Fruit fly (Drosophila melanogaster) whole organism, embryonic: ENCODE data around the gene CG8292.

Source experiments
- B-H1 ChIP-seq: fragments of 200-800 bp; sonication (Bioruptor generic); IDR thresholded peaks from 3 replicates; pipeline ENCODE4 v1.3.6; 2022; ENCODE audit warnings: missing biosample characterization, missing genetic modification characterization
- Blimp-1 ChIP-seq: fragments of 200-800 bp; sonication (Bioruptor generic); optimal IDR thresholded peaks from 3 replicates; lab custom pipeline; 2018; ENCODE audit warnings: missing biosample characterization, missing genetic modification characterization, mild to moderate bottlenecking, moderate library complexity, missing genetic modification reagents
- CG10147 ChIP-seq: fragments of 200-800 bp; sonication (Bioruptor generic); optimal IDR thresholded peaks from 2 replicates; lab custom pipeline; 2019; ENCODE audit warnings: missing biosample characterization, mild to moderate bottlenecking, missing genetic modification characterization, moderate library complexity
- CG11093 ChIP-seq: fragments of 200-800 bp; sonication (Bioruptor generic); IDR thresholded peaks from 3 replicates; pipeline ENCODE4 v1.3.6; 2022; ENCODE audit warnings: missing biosample characterization, missing genetic modification characterization
- CG11247 ChIP-seq: fragments of 200-800 bp; sonication (Bioruptor generic); IDR thresholded peaks from 2 replicates; pipeline ENCODE4 v1.3.6; 2022; ENCODE audit warnings: missing biosample characterization, missing genetic modification characterization
- CG13287 ChIP-seq: fragments of 200-800 bp; sonication (Bioruptor generic); IDR thresholded peaks from 2 replicates; pipeline ENCODE4 v1.3.6; 2022; ENCODE audit warnings: missing biosample characterization, missing genetic modification characterization; ENCODE audit not compliant: partially characterized antibody
- CG14050 ChIP-seq: fragments of 200-800 bp; sonication (Bioruptor generic); IDR thresholded peaks from 3 replicates; pipeline ENCODE4 v1.3.6; 2022; ENCODE audit warnings: missing biosample characterization, missing genetic modification characterization
- CG14667 ChIP-seq: fragments of 200-800 bp; sonication (Bioruptor generic); IDR thresholded peaks from 2 replicates; pipeline ENCODE4 v1.3.6; 2022; ENCODE audit warnings: missing biosample characterization, missing genetic modification characterization
- CG17328 ChIP-seq: fragments of 200-800 bp; sonication (Bioruptor generic); IDR thresholded peaks from 2 replicates; pipeline ENCODE4 v1.3.6; 2022; ENCODE audit warnings: missing biosample characterization, missing genetic modification characterization
- CG18011 ChIP-seq: fragments of 200-800 bp; sonication (Bioruptor generic); optimal IDR thresholded peaks from 2 replicates; lab custom pipeline; 2017; ENCODE audit warnings: missing biosample characterization, missing genetic modification characterization, mild to moderate bottlenecking, moderate library complexity, missing genotype
- CG30431 ChIP-seq: fragments of 200-800 bp; sonication (Bioruptor generic); optimal IDR thresholded peaks from 2 replicates; lab custom pipeline; 2017; ENCODE audit warnings: missing biosample characterization, missing genetic modification characterization
- CG31224 ChIP-seq: fragments of 200-800 bp; sonication (Bioruptor generic); IDR thresholded peaks from 2 replicates; pipeline ENCODE4 v1.3.6; 2022; ENCODE audit warnings: missing biosample characterization, missing genetic modification characterization
- CG34376 ChIP-seq: fragments of 200-800 bp; sonication (Bioruptor generic); optimal IDR thresholded peaks from 2 replicates; lab custom pipeline; 2018; ENCODE audit warnings: missing biosample characterization, mild to moderate bottlenecking, missing genetic modification characterization
- CG3847 ChIP-seq: fragments of 200-800 bp; sonication (Bioruptor generic); IDR thresholded peaks from 2 replicates; pipeline ENCODE4 v1.3.6; 2022; ENCODE audit warnings: missing biosample characterization, missing genetic modification characterization
- CG4328 ChIP-seq: fragments of 200-800 bp; sonication (Bioruptor generic); optimal IDR thresholded peaks from 3 replicates; lab custom pipeline; 2017; ENCODE audit warnings: missing biosample characterization, missing genetic modification reagents, missing genetic modification characterization
- CG4360 ChIP-seq: fragments of 200-800 bp; sonication (Bioruptor generic); IDR thresholded peaks from 2 replicates; pipeline ENCODE4 v1.3.6; 2022; ENCODE audit warnings: missing biosample characterization, missing genetic modification characterization
- CG7745 ChIP-seq: fragments of 200-800 bp; sonication (Bioruptor generic); optimal IDR thresholded peaks from 2 replicates; lab custom pipeline; 2018; ENCODE audit warnings: missing biosample characterization, mild to moderate bottlenecking, missing genetic modification characterization, moderate library complexity
- CG9609 ChIP-seq: fragments of 200-800 bp; sonication (Bioruptor generic); optimal IDR thresholded peaks from 3 replicates; lab custom pipeline; 2016; ENCODE audit warnings: missing biosample characterization, missing genetic modification characterization
- Dll ChIP-seq: fragments of 200-800 bp; sonication (Bioruptor generic); IDR thresholded peaks from 4 replicates; pipeline ENCODE4 v1.3.6; 2022; ENCODE audit warnings: missing biosample characterization, missing genetic modification characterization; ENCODE audit not compliant: partially characterized antibody
- E2f2 ChIP-seq: fragments of 200-800 bp; sonication (Bioruptor generic); IDR thresholded peaks from 2 replicates; pipeline ENCODE4 v1.3.6; 2022; ENCODE audit warnings: missing biosample characterization, missing genetic modification characterization
- Hmx ChIP-seq: fragments of 200-800 bp; sonication (Bioruptor generic); optimal IDR thresholded peaks from 2 replicates; lab custom pipeline; 2016; ENCODE audit warnings: missing biosample characterization, missing genetic modification characterization
- Hr39 ChIP-seq: fragments of >200 bp; optimal IDR thresholded peaks from 2 replicates; lab custom pipeline; 2017
- Max ChIP-seq: fragments of 200-800 bp; sonication (Bioruptor generic); optimal IDR thresholded peaks from 2 replicates; lab custom pipeline; 2016; ENCODE audit warnings: missing biosample characterization, mild to moderate bottlenecking, missing genetic modification characterization
- Med ChIP-seq: fragments of 200-800 bp; sonication (Bioruptor generic); peaks from one replicate; lab custom pipeline; 2016; ENCODE audit warnings: missing biosample characterization, missing genetic modification characterization, mild to moderate bottlenecking, inconsistent platforms, moderate library complexity
- Optix ChIP-seq: fragments of 200-800 bp; sonication (Bioruptor generic); IDR thresholded peaks from 3 replicates; pipeline ENCODE4 v1.3.6; 2022; ENCODE audit warnings: missing biosample characterization, missing genetic modification characterization
- Rfx ChIP-seq: fragments of 200-800 bp; sonication (Bioruptor generic); IDR thresholded peaks from 2 replicates; pipeline ENCODE4 v1.3.6; 2022; ENCODE audit warnings: missing biosample characterization, missing genetic modification characterization
- Six4 ChIP-seq: fragments of 200-800 bp; sonication (Bioruptor generic); optimal IDR thresholded peaks from 2 replicates; lab custom pipeline; 2016; ENCODE audit warnings: missing biosample characterization, missing genetic modification characterization
- Sry-δ ChIP-seq: fragments of 200-800 bp; sonication (Bioruptor generic); optimal IDR thresholded peaks from 2 replicates; lab custom pipeline; 2016; ENCODE audit warnings: missing biosample characterization, missing genetic modification characterization
- Vsx1 ChIP-seq: fragments of 200-800 bp; sonication (Bioruptor generic); optimal IDR thresholded peaks from 2 replicates; lab custom pipeline; 2017; ENCODE audit warnings: missing biosample characterization, mild to moderate bottlenecking, missing genetic modification characterization, missing genetic modification reagents
- YL-1 ChIP-seq: fragments of 200-800 bp; sonication (Bioruptor generic); optimal IDR thresholded peaks from 3 replicates; lab custom pipeline; 2017; ENCODE audit warnings: missing biosample characterization, mild to moderate bottlenecking, missing genetic modification characterization
- amos ChIP-seq: fragments of 200-800 bp; sonication (Bioruptor generic); IDR thresholded peaks from 2 replicates; pipeline ENCODE4 v1.3.6; 2022; ENCODE audit warnings: missing biosample characterization, missing genetic modification characterization; ENCODE audit not compliant: partially characterized antibody
- cato ChIP-seq: fragments of 200-800 bp; sonication (Bioruptor generic); optimal IDR thresholded peaks from 2 replicates; lab custom pipeline; 2016; ENCODE audit warnings: missing biosample characterization, missing genetic modification characterization, borderline replicate concordance
- caup ChIP-seq: fragments of 200-800 bp; sonication (Bioruptor generic); optimal IDR thresholded peaks from 3 replicates; lab custom pipeline; 2017; ENCODE audit warnings: missing biosample characterization, mild to moderate bottlenecking, missing genetic modification characterization, moderate library complexity; ENCODE audit not compliant: severe bottlenecking
- crp ChIP-seq, 2 experiments: fragments of 200-800 bp; sonication (Bioruptor generic); optimal IDR thresholded peaks; 2 replicates in 1 of 2; 3 replicates in 1 of 2; lab custom pipeline; 2017; ENCODE audit warnings: missing biosample characterization in 2 of 2, missing genetic modification characterization in 2 of 2, mild to moderate bottlenecking in 1 of 2, moderate library complexity in 1 of 2
- gcm2 ChIP-seq: fragments of 200-800 bp; sonication (Bioruptor generic); optimal IDR thresholded peaks from 2 replicates; lab custom pipeline; 2016; ENCODE audit warnings: missing biosample characterization, missing genetic modification characterization
- gem ChIP-seq: fragments of 200-800 bp; sonication (Bioruptor generic); optimal IDR thresholded peaks from 2 replicates; lab custom pipeline; 2019; ENCODE audit warnings: missing biosample characterization, mild to moderate bottlenecking, missing genetic modification characterization, moderate library complexity
- hth ChIP-seq: fragments of >200 bp; optimal IDR thresholded peaks from 2 replicates; lab custom pipeline; 2017; ENCODE audit warnings: inconsistent platforms
- knrl ChIP-seq: fragments of 200-800 bp; sonication (Bioruptor generic); IDR thresholded peaks from 3 replicates; pipeline ENCODE4 v1.3.6; 2022; ENCODE audit warnings: missing biosample characterization, missing genetic modification characterization; ENCODE audit not compliant: partially characterized antibody
- nerfin-2 ChIP-seq: fragments of 200-800 bp; sonication (Bioruptor generic); IDR thresholded peaks from 2 replicates; pipeline ENCODE4 v1.3.6; 2022; ENCODE audit warnings: missing biosample characterization, missing genetic modification characterization; ENCODE audit not compliant: partially characterized antibody
- ranshi ChIP-seq: fragments of 200-800 bp; sonication (Bioruptor generic); IDR thresholded peaks from 2 replicates; pipeline ENCODE4 v1.3.6; 2022; ENCODE audit warnings: missing biosample characterization, missing genetic modification characterization
- sima ChIP-seq: fragments of 200-800 bp; sonication (Bioruptor generic); optimal IDR thresholded peaks from 2 replicates; lab custom pipeline; 2016; ENCODE audit warnings: missing biosample characterization, missing genetic modification characterization
- sna ChIP-seq: fragments of 200-800 bp; sonication (Bioruptor generic); IDR thresholded peaks from 2 replicates; pipeline ENCODE4 v1.3.6; 2022; ENCODE audit warnings: missing biosample characterization, missing genetic modification characterization; ENCODE audit not compliant: partially characterized antibody
- tap ChIP-seq: fragments of 200-800 bp; optimal IDR thresholded peaks from 3 replicates; lab custom pipeline; 2019; ENCODE audit warnings: missing biosample characterization, mild to moderate bottlenecking, missing genetic modification characterization, moderate library complexity
- trem ChIP-seq: fragments of 200-800 bp; optimal IDR thresholded peaks from 3 replicates; lab custom pipeline; 2019; ENCODE audit warnings: missing biosample characterization, mild to moderate bottlenecking, missing genetic modification characterization, moderate library complexity
- tup ChIP-seq: fragments of 200-800 bp; sonication (Bioruptor generic); optimal IDR thresholded peaks from 2 replicates; lab custom pipeline; 2016; ENCODE audit warnings: missing biosample characterization, mild to moderate bottlenecking, missing genetic modification characterization, moderate library complexity
- tx ChIP-seq: fragments of 200-800 bp; sonication (Bioruptor generic); optimal IDR thresholded peaks from 2 replicates; lab custom pipeline; 2016; ENCODE audit warnings: missing biosample characterization, missing genetic modification characterization
- unc-4 ChIP-seq: fragments of 200-800 bp; sonication (Bioruptor generic); IDR thresholded peaks from 2 replicates; pipeline ENCODE4 v1.3.6; 2022; ENCODE audit warnings: missing biosample characterization, missing genetic modification characterization; ENCODE audit not compliant: partially characterized antibody
- wor ChIP-seq: fragments of 200-800 bp; sonication (Bioruptor generic); IDR thresholded peaks from 2 replicates; pipeline ENCODE4 v1.3.6; 2022; ENCODE audit warnings: missing biosample characterization, missing genetic modification characterization
- z ChIP-seq: fragments of 200-800 bp; sonication (Bioruptor generic); IDR thresholded peaks from 3 replicates; pipeline ENCODE4 v1.3.6; 2022; ENCODE audit warnings: missing biosample characterization, missing genetic modification characterization

CG8292 gene

dm6 chr2L:8196757-8197530 is 20.9 kb downstream of the CG8292 start, which contains the start of the genes CG8475 and CG8460 (continued):
- TF ChIP-seq knrl (0 out of 3 replicates have a peak, but pooled peaks have one; percentile 36), unc-4 (GFP tag; lab: Robert Waterston, UW) (peak; percentile 57), CG3847 (GFP tag; lab: Robert Waterston, UW) (0 out of 2 replicates have a peak, but pooled peaks have one; percentile 22), cato (GFP tag; lab: Kevin White, UChicago) (no peak), CG14667 (GFP tag; lab: Robert Waterston, UW) (no peak), Dll (GFP tag; lab: Robert Waterston, UW) (peak; percentile 45; the same call in 1 of the 4 replicates), Hmx (GFP tag; lab: Kevin White, UChicago) (no peak), CG34376 (GFP tag; lab: Kevin White, UChicago) (no peak), Rfx (GFP tag; lab: Robert Waterston, UW) (no peak), Max (GFP tag; lab: Kevin White, UChicago) (no peak), wor (GFP tag; lab: Robert Waterston, UW) (no peak), Blimp-1 (GFP tag; lab: Kevin White, UChicago) (no peak), Sry-δ (GFP tag; lab: Kevin White, UChicago) (peak; percentile 4), Six4 (GFP tag; lab: Kevin White, UChicago) (no peak), CG14050 (GFP tag; lab: Robert Waterston, UW) (no peak), Med (GFP tag; lab: Kevin White, UChicago) (peak; percentile 70), CG17328 (peak; percentile 7; the same call in 1 of the 2 replicates), amos (GFP tag; lab: Robert Waterston, UW) (peak; percentile 35; the same call in 1 of the 2 replicates), CG11247 (no peak), caup (GFP tag; lab: Kevin White, UChicago) (no peak), tup (GFP tag; lab: Kevin White, UChicago) (no peak), Hr39 (lab: Kevin White, UChicago) (no peak), sima (no peak), CG11093 (GFP tag; lab: Robert Waterston, UW) (no peak), ranshi (peak; percentile 75), CG7745 (tag; lab: Kevin White, UChicago) (no peak), crp (GFP tag; optimal IDR thresholded peaks at IDR 0.05; lab: Kevin White, UChicago) (peak; percentile 33 to 90), B-H1 (GFP tag; lab: Robert Waterston, UW) (no peak), z (GFP tag; lab: Robert Waterston, UW) (no peak), YL-1 (GFP tag; lab: Kevin White, UChicago) (no peak), gem (tag; lab: Kevin White, UChicago) (no peak), trem (peak; percentile 32), CG9609 (no peak), nerfin-2 (GFP tag; lab: Robert Waterston, UW) (no peak), CG4328 (GFP tag; lab: Kevin White, UChicago) (no peak), Optix (GFP tag; lab: Robert Waterston, UW) (no peak), hth (lab: Kevin White, UChicago) (no peak), CG10147 (no peak), CG4360 (GFP tag; lab: Robert Waterston, UW) (no peak), CG30431 (GFP tag; lab: Kevin White, UChicago) (no peak), sna (GFP tag; lab: Robert Waterston, UW) (no peak), gcm2 (no peak), CG18011 (GFP tag; lab: Kevin White, UChicago) (no peak), CG31224 (no peak), E2f2 (GFP tag; lab: Robert Waterston, UW) (peak; percentile 94), CG13287 (GFP tag; lab: Robert Waterston, UW) (peak; percentile 66), Vsx1 (GFP tag; lab: Kevin White, UChicago) (no peak), tap (tag; lab: Kevin White, UChicago) (no peak), tx (no peak)
